Worm (Caenorhabditis elegans) whole organism, early embryonic: Measurements from ENCODE around the gene faah-2.

Experiments
- F13C5.2 ChIP-seq: sonication (generic microtip); optimal IDR thresholded peaks from 2 replicates; lab custom pipeline; 2017; ENCODE audit warnings: mild to moderate bottlenecking, missing genetic modification characterization, inconsistent platforms, missing compliant biosample characterization
- ama-1 ChIP-seq: fragments of 150-350 bp; optimal IDR thresholded peaks from 2 replicates; lab custom pipeline; 2014
- ceh-13 ChIP-seq: fragments of 200-800 bp; sonication (Bioruptor generic); optimal IDR thresholded peaks from 2 replicates; lab custom pipeline; 2018; ENCODE audit warnings: mild to moderate bottlenecking, missing genetic modification characterization, missing compliant biosample characterization
- ets-7 ChIP-seq: sonication (generic microtip); optimal IDR thresholded peaks from 2 replicates; lab custom pipeline; 2016; ENCODE audit warnings: missing genotype, missing genetic modification characterization, missing compliant biosample characterization
- flt-1 ChIP-seq: fragments of 200-800 bp; sonication (Bioruptor generic); IDR thresholded peaks from 2 replicates; pipeline ENCODE4 v1.3.6; 2022; ENCODE audit warnings: missing genetic modification characterization, missing compliant biosample characterization
- hmbx-1 ChIP-seq: sonication (generic microtip); optimal IDR thresholded peaks from 2 replicates; lab custom pipeline; 2016; ENCODE audit warnings: mild to moderate bottlenecking, missing genetic modification characterization, missing compliant biosample characterization
- hmg-4 ChIP-seq: fragments of 200-800 bp; sonication (Bioruptor generic); optimal IDR thresholded peaks from 2 replicates; lab custom pipeline; 2018; ENCODE audit warnings: mild to moderate bottlenecking, missing genetic modification characterization, missing compliant biosample characterization
- hnd-1 ChIP-seq: sonication (generic microtip); optimal IDR thresholded peaks from 2 replicates; lab custom pipeline; 2016; ENCODE audit warnings: missing genetic modification characterization, missing compliant biosample characterization
- pes-1 ChIP-seq: fragments of 200-800 bp; sonication (Bioruptor generic); IDR thresholded peaks from 2 replicates; pipeline ENCODE4 v1.3.6; 2022; ENCODE audit warnings: missing genetic modification reagents, missing genetic modification characterization, missing compliant biosample characterization
- tbx-11 ChIP-seq: fragments of 200-800 bp; sonication (Bioruptor generic); IDR thresholded peaks from 2 replicates; pipeline ENCODE4 v1.3.6; 2022; ENCODE audit warnings: missing genetic modification characterization, missing compliant biosample characterization

- TF ChIP-seq hmg-4 (GFP tag; lab: Kevin White, UChicago) (no peak), flt-1 (GFP tag; lab: Robert Waterston, UW) (no peak), ama-1 (lab: Kevin White, UChicago) (no peak), pes-1 (GFP tag; lab: Robert Waterston, UW) (no peak), tbx-11 (no peak), F13C5.2 (tag; lab: Kevin White, UChicago) (no peak), hnd-1 (tag; lab: Kevin White, UChicago) (no peak), ets-7 (tag; lab: Kevin White, UChicago) (no peak), hmbx-1 (tag; lab: Kevin White, UChicago) (no peak), ceh-13 (GFP tag; lab: Kevin White, UChicago) (no peak)
Observed at ce11 chrIV:8115462-8115861, 36.8 kb upstream of the faah-2 start, which contains the start of gene irld-8.
